Worm (Caenorhabditis elegans): ENCODE data around the gene C54G10.1.

DNA sequence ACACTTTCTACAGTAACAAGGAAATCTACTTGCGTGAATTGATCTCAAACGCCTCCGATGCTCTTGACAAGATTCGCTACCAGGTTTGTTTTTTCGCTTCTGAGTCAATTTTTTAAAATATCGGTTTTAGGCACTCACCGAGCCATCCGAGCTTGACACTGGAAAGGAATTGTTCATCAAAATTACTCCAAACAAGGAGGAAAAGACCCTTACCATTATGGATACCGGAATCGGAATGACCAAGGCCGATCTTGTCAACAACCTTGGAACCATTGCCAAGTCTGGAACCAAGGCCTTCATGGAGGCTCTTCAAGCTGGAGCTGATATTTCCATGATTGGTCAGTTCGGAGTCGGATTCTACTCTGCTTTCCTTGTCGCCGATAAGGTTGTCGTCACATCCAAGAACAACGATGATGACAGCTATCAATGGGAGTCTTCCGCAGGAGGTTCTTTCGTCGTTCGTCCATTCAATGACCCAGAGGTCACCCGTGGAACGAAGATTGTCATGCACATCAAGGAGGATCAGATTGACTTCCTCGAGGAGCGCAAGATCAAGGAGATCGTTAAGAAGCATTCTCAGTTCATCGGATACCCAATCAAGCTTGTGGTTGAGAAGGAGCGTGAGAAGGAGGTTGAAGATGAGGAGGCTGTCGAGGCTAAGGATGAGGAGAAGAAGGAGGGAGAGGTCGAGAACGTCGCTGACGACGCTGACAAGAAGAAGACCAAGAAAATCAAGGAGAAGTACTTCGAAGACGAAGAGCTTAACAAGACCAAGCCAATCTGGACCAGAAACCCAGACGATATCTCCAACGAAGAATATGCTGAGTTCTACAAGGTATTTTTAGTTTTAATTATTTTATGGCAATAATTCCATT lies 45.6 kb downstream of the C54G10.1 start:
- peak in 1 of 2 experiments; percentile 9 for TF ChIP-seq lsy-2 (tag; optimal IDR thresholded peaks at IDR 0.05)
- TF ChIP-seq sdz-12 (GFP tag; optimal IDR thresholded peaks at IDR 0.05) = no peak
- no peak for TF ChIP-seq nhr-28 (tag; optimal IDR thresholded peaks at IDR 0.05)
- TF ChIP-seq daf-8 (GFP tag; IDR thresholded peaks at IDR 0.05) = no peak
- TF ChIP-seq unc-62 (GFP tag; optimal IDR thresholded peaks at IDR 0.05 in 1 of 2) = peak in 1 of 2 experiments; percentile 97
- no peak for TF ChIP-seq unc-62 (tag; optimal IDR thresholded peaks at IDR 0.05)
